ENCODE assay signal across 1 fruit fly cellular context in the genomic region with DNA sequence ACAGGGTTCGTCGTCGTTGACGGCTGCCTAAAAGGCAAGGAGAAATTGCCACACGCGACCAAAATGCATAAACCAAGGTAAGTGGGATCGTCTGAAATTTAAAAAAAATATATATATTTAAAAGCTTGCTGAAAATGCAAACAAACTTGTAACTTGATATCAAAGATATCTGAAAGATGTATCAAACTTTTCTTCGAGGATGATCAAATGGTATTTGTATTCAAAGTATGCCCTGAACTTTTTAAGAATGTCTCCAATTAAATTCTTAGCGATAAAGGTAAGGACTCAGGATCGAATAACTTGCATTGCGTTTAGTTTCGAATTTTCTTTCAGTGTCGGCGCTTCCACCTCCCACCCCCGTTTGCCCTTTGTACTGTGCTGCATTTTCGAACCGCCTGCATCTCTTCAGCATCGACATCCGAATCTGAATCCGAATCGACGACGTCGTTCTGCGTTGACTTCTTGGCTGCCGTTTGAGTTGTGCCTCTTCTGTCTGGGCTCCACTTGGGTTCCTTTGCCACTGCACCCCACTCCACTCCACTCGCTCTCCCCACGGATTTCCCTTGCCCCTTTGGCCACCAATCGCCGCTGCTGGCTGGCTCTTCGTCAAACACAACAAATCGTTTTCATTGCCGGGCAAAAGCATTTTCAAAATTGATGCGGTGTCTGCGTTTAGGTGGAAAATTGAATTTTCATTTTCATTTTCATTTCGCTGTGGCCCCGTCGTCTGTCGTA.
TF ChIP-seq lines count a peak whose summit lies in the region.

No protein-coding gene starts in this region.

TF ChIP-seq in whole organism, embryonic, 481 proteins besides CTCF, POLR2A, EP300 and RAD21 (continued from another document and continues in another):
- TF ChIP-seq CG31365 (tag; optimal IDR thresholded peaks at IDR 0.05; lab: Kevin White, UChicago) (no peak), CG17359 (tag; optimal IDR thresholded peaks at IDR 0.05; lab: Kevin White, UChicago) (peak; percentile 20), twi (tag; optimal IDR thresholded peaks at IDR 0.05; lab: Kevin White, UChicago) (peak; percentile 2), Kr (GFP tag; optimal IDR thresholded peaks at IDR 0.05; lab: Kevin White, UChicago) (no peak), CG12219 (GFP tag; optimal IDR thresholded peaks at IDR 0.05; lab: Kevin White, UChicago) (no peak), CG4617 (GFP tag; optimal IDR thresholded peaks at IDR 0.05; lab: Kevin White, UChicago; ENCODE audit: borderline replicate concordance) (no peak), Lhr (GFP tag; optimal IDR thresholded peaks at IDR 0.05; lab: Kevin White, UChicago) (no peak), CG10654 (GFP tag; optimal IDR thresholded peaks at IDR 0.05; lab: Kevin White, UChicago) (no peak), sug (tag; optimal IDR thresholded peaks at IDR 0.05; lab: Kevin White, UChicago) (no peak), insv (GFP tag; optimal IDR thresholded peaks at IDR 0.05; lab: Kevin White, UChicago) (no peak), CG1603 (tag; optimal IDR thresholded peaks at IDR 0.05; lab: Kevin White, UChicago) (peak; percentile 15), CG13775 (GFP tag; optimal IDR thresholded peaks at IDR 0.05; lab: Kevin White, UChicago) (peak; percentile 21), Hmr (GFP tag; optimal IDR thresholded peaks at IDR 0.05; lab: Kevin White, UChicago) (no peak), CG12299 (tag; optimal IDR thresholded peaks at IDR 0.05; lab: Kevin White, UChicago) (no peak), MTF-1 (GFP tag; optimal IDR thresholded peaks at IDR 0.05; lab: Kevin White, UChicago; ENCODE audit: borderline replicate concordance) (no peak), CG10209 (GFP tag; optimal IDR thresholded peaks at IDR 0.05; lab: Kevin White, UChicago) (peak; percentile 51), Hr51 (GFP tag; optimal IDR thresholded peaks at IDR 0.05; lab: Kevin White, UChicago) (no peak), Gug (GFP tag; IDR thresholded peaks at IDR 0.05; lab: Robert Waterston, UW) (no peak), Optix (GFP tag; IDR thresholded peaks at IDR 0.05; lab: Robert Waterston, UW) (0 out of 3 replicates have a peak, but pooled peaks have one; percentile 23), CG4404 (GFP tag; IDR thresholded peaks at IDR 0.05; lab: Robert Waterston, UW) (0 out of 2 replicates have a peak, but pooled peaks have one; percentile 25), CG11085 (GFP tag; IDR thresholded peaks at IDR 0.05; lab: Robert Waterston, UW) (no peak), hkb (optimal IDR thresholded peaks at IDR 0.05; lab: Kevin White, UChicago) (no peak), hkb (GFP tag; IDR thresholded peaks at IDR 0.05; lab: Robert Waterston, UW) (no peak), CG4328 (GFP tag; optimal IDR thresholded peaks at IDR 0.05; lab: Kevin White, UChicago) (peak; percentile 19), yki (optimal IDR thresholded peaks at IDR 0.05; lab: Kevin White, UChicago) (no peak), stc (GFP tag; IDR thresholded peaks at IDR 0.05; lab: Robert Waterston, UW) (no peak), CG15601 (tag; optimal IDR thresholded peaks at IDR 0.05; lab: Kevin White, UChicago) (peak; percentile 54), CG4820 (GFP tag; optimal IDR thresholded peaks at IDR 0.05; lab: Kevin White, UChicago) (peak; percentile 28), sim (GFP tag; IDR thresholded peaks at IDR 0.05; lab: Robert Waterston, UW) (no peak), CG12769 (tag; optimal IDR thresholded peaks at IDR 0.05; lab: Kevin White, UChicago) (no peak), pros (GFP tag; optimal IDR thresholded peaks at IDR 0.05; lab: Kevin White, UChicago) (no peak), CG17829 (tag; optimal IDR thresholded peaks at IDR 0.05; lab: Kevin White, UChicago) (peak; percentile 38), BEAF-32 (GFP tag; optimal IDR thresholded peaks at IDR 0.05; lab: Kevin White, UChicago) (no peak), vfl (GFP tag; optimal IDR thresholded peaks at IDR 0.05; lab: Kevin White, UChicago) (no peak), CG9727 (GFP tag; optimal IDR thresholded peaks at IDR 0.05; lab: Kevin White, UChicago) (peak; percentile 14), bbx (GFP tag; IDR thresholded peaks at IDR 0.05; lab: Robert Waterston, UW; ENCODE audit: partially characterized antibody) (no peak), Gsc (GFP tag; IDR thresholded peaks at IDR 0.05; lab: Robert Waterston, UW) (no peak), pb (GFP tag; optimal IDR thresholded peaks at IDR 0.05; lab: Kevin White, UChicago) (no peak), CG12391 (tag; optimal IDR thresholded peaks at IDR 0.05; lab: Kevin White, UChicago) (peak; percentile 55), sob (GFP tag; IDR thresholded peaks at IDR 0.05; lab: Robert Waterston, UW) (no peak), CG12155 (GFP tag; optimal IDR thresholded peaks at IDR 0.05; lab: Kevin White, UChicago) (no peak), Vsx1 (GFP tag; optimal IDR thresholded peaks at IDR 0.05; lab: Kevin White, UChicago) (no peak), CG16779 (GFP tag; IDR thresholded peaks at IDR 0.05; lab: Robert Waterston, UW) (no peak), NFAT (GFP tag; IDR thresholded peaks at IDR 0.05; lab: Robert Waterston, UW) (no peak), D19B (GFP tag; optimal IDR thresholded peaks at IDR 0.05; lab: Kevin White, UChicago) (no peak), al (GFP tag; IDR thresholded peaks at IDR 0.05; lab: Robert Waterston, UW) (no peak), CG31224 (GFP tag; IDR thresholded peaks at IDR 0.05; lab: Robert Waterston, UW) (no peak), ab (GFP tag; optimal IDR thresholded peaks at IDR 0.05; lab: Kevin White, UChicago) (no peak), mld (GFP tag; IDR thresholded peaks at IDR 0.05; lab: Robert Waterston, UW; ENCODE audit: partially characterized antibody) (no peak), hb (GFP tag; IDR thresholded peaks at IDR 0.05; lab: Robert Waterston, UW; ENCODE audit: partially characterized antibody) (no peak), ranshi (GFP tag; IDR thresholded peaks at IDR 0.05; lab: Robert Waterston, UW) (no peak), abd-A (tag; optimal IDR thresholded peaks at IDR 0.05; lab: Kevin White, UChicago) (no peak), pum (GFP tag; optimal IDR thresholded peaks at IDR 0.05; lab: Kevin White, UChicago) (no peak), Bgb (GFP tag; IDR thresholded peaks at IDR 0.05; lab: Robert Waterston, UW; ENCODE audit: partially characterized antibody) (no peak), sr (GFP tag; IDR thresholded peaks at IDR 0.05; lab: Robert Waterston, UW) (no peak), CG17361 (GFP tag; IDR thresholded peaks at IDR 0.05; lab: Robert Waterston, UW) (peak; percentile 57), lab (GFP tag; optimal IDR thresholded peaks at IDR 0.05; lab: Kevin White, UChicago) (peak; percentile 6), nerfin-2 (GFP tag; IDR thresholded peaks at IDR 0.05; lab: Robert Waterston, UW; ENCODE audit: partially characterized antibody) (no peak), PHDP (tag; optimal IDR thresholded peaks at IDR 0.05; lab: Kevin White, UChicago) (peak; percentile 39), CG6254 (GFP tag; optimal IDR thresholded peaks at IDR 0.05; lab: Kevin White, UChicago) (peak; percentile 32), Fer2 (tag; optimal IDR thresholded peaks at IDR 0.05; lab: Kevin White, UChicago) (no peak), CG2129 (GFP tag; IDR thresholded peaks at IDR 0.05; lab: Robert Waterston, UW; ENCODE audit: partially characterized antibody) (no peak), CG10366 (GFP tag; IDR thresholded peaks at IDR 0.05; lab: Robert Waterston, UW) (0 out of 2 replicates have a peak, but pooled peaks have one; percentile 9), CG2116 (GFP tag; optimal IDR thresholded peaks at IDR 0.05; lab: Kevin White, UChicago) (no peak), CG9876 (GFP tag; optimal IDR thresholded peaks at IDR 0.05; lab: Kevin White, UChicago) (no peak), p53 (GFP tag; optimal IDR thresholded peaks at IDR 0.05; lab: Kevin White, UChicago) (no peak), Ets65A (GFP tag; lab: Kevin White, UChicago) (peak; percentile 48), btn (GFP tag; optimal IDR thresholded peaks at IDR 0.05; lab: Kevin White, UChicago) (no peak), bsh (GFP tag; optimal IDR thresholded peaks at IDR 0.05; lab: Kevin White, UChicago) (peak in 1 of 2 experiments; percentile 76), CG17912 (GFP tag; optimal IDR thresholded peaks at IDR 0.05; lab: Kevin White, UChicago) (no peak), CG7745 (tag; optimal IDR thresholded peaks at IDR 0.05; lab: Kevin White, UChicago) (no peak), lola (GFP tag; optimal IDR thresholded peaks at IDR 0.05; lab: Kevin White, UChicago) (peak in 1 of 3 experiments; percentile 72), CG13424 (tag; optimal IDR thresholded peaks at IDR 0.05; lab: Kevin White, UChicago) (peak; percentile 26), CG9437 (GFP tag; optimal IDR thresholded peaks at IDR 0.05; lab: Kevin White, UChicago) (peak; percentile 25), bcd (GFP tag; optimal IDR thresholded peaks at IDR 0.05; lab: Kevin White, UChicago) (no peak), gcm (GFP tag; optimal IDR thresholded peaks at IDR 0.05; lab: Kevin White, UChicago) (peak; percentile 48), CG8924 (tag; optimal IDR thresholded peaks at IDR 0.05; lab: Kevin White, UChicago) (peak; percentile 11), Xrp1 (GFP tag; IDR thresholded peaks at IDR 0.05; lab: Robert Waterston, UW) (peak; percentile 45; the same call in 1 of the 2 replicates), sna (GFP tag; IDR thresholded peaks at IDR 0.05; lab: Robert Waterston, UW; ENCODE audit: partially characterized antibody) (no peak), CG1832 (GFP tag; optimal IDR thresholded peaks at IDR 0.05; lab: Kevin White, UChicago) (no peak), CoRest (tag; optimal IDR thresholded peaks at IDR 0.05; lab: Kevin White, UChicago) (peak; percentile 54), Antp (GFP tag; optimal IDR thresholded peaks at IDR 0.05; lab: Kevin White, UChicago) (no peak), CG18262 (tag; optimal IDR thresholded peaks at IDR 0.05; lab: Kevin White, UChicago) (peak; percentile 69), unpg (GFP tag; optimal IDR thresholded peaks at IDR 0.05; lab: Kevin White, UChicago) (peak; percentile 31), HHEX (GFP tag; optimal IDR thresholded peaks at IDR 0.05; lab: Kevin White, UChicago) (peak; percentile 3), fd96Cb (tag; optimal IDR thresholded peaks at IDR 0.05; lab: Kevin White, UChicago) (peak; percentile 56), ATbp (GFP tag; optimal IDR thresholded peaks at IDR 0.05; lab: Kevin White, UChicago) (peak; percentile 48), row (GFP tag; IDR thresholded peaks at IDR 0.05; lab: Robert Waterston, UW) (peak; percentile 37; the same call in 2 of the 3 replicates), Side (GFP tag; optimal IDR thresholded peaks at IDR 0.05; lab: Kevin White, UChicago) (no peak), nmo (GFP tag; optimal IDR thresholded peaks at IDR 0.05; lab: Kevin White, UChicago) (peak; percentile 71), crol (GFP tag; IDR thresholded peaks at IDR 0.05; lab: Robert Waterston, UW) (peak; percentile 69), grau (tag; optimal IDR thresholded peaks at IDR 0.05; lab: Kevin White, UChicago) (peak; percentile 47), CG7556 (GFP tag; optimal IDR thresholded peaks at IDR 0.05; lab: Kevin White, UChicago) (peak; percentile 45), CG30431 (GFP tag; optimal IDR thresholded peaks at IDR 0.05; lab: Kevin White, UChicago) (peak; percentile 14), CG11723 (GFP tag; optimal IDR thresholded peaks at IDR 0.05; lab: Kevin White, UChicago) (peak; percentile 7), dpn (GFP tag; optimal IDR thresholded peaks at IDR 0.05; lab: Kevin White, UChicago) (peak in 1 of 2 experiments; percentile 3), ato (GFP tag; IDR thresholded peaks at IDR 0.05; lab: Robert Waterston, UW; ENCODE audit: partially characterized antibody) (no peak), Hr78 (GFP tag; optimal IDR thresholded peaks at IDR 0.05; lab: Kevin White, UChicago) (peak in 1 of 2 experiments; percentile 37), repo (GFP tag; optimal IDR thresholded peaks at IDR 0.05; lab: Kevin White, UChicago) (no peak), CG5245 (GFP tag; optimal IDR thresholded peaks at IDR 0.05; lab: Kevin White, UChicago) (no peak), CG33557 (GFP tag; optimal IDR thresholded peaks at IDR 0.05; lab: Kevin White, UChicago) (peak; percentile 56), Sox102F (GFP tag; optimal IDR thresholded peaks at IDR 0.05; lab: Kevin White, UChicago) (peak; percentile 37), CG31441 (GFP tag; IDR thresholded peaks at IDR 0.05; lab: Robert Waterston, UW) (peak; percentile 54; the same call in 1 of the 2 replicates), CG11695 (GFP tag; IDR thresholded peaks at IDR 0.05; lab: Robert Waterston, UW) (no peak), Dbx (GFP tag; IDR thresholded peaks at IDR 0.05; lab: Robert Waterston, UW) (no peak), Lim3 (GFP tag; IDR thresholded peaks at IDR 0.05; lab: Robert Waterston, UW) (no peak), Chrac-16 (GFP tag; optimal IDR thresholded peaks at IDR 0.05; lab: Kevin White, UChicago) (no peak), CG30403 (GFP tag; optimal IDR thresholded peaks at IDR 0.05; lab: Kevin White, UChicago) (peak; percentile 25), gro (GFP tag; optimal IDR thresholded peaks at IDR 0.05; lab: Kevin White, UChicago) (no peak), phol (tag; optimal IDR thresholded peaks at IDR 0.05; lab: Kevin White, UChicago) (peak; percentile 74), CG10274 (GFP tag; optimal IDR thresholded peaks at IDR 0.05; lab: Kevin White, UChicago) (no peak), Pdp1 (GFP tag; optimal IDR thresholded peaks at IDR 0.05; lab: Kevin White, UChicago) (no peak), ttk (GFP tag; IDR thresholded peaks at IDR 0.05; lab: Robert Waterston, UW) (no peak), Oaz (GFP tag; IDR thresholded peaks at IDR 0.05; lab: Robert Waterston, UW) (no peak), CG4424 (GFP tag; optimal IDR thresholded peaks at IDR 0.05; lab: Kevin White, UChicago) (peak; percentile 36), Mrtf (GFP tag; IDR thresholded peaks at IDR 0.05; lab: Robert Waterston, UW) (no peak), rib (GFP tag; IDR thresholded peaks at IDR 0.05; lab: Robert Waterston, UW) (no peak), CG1602 (GFP tag; optimal IDR thresholded peaks at IDR 0.05; lab: Kevin White, UChicago) (peak; percentile 11), tio (GFP tag; optimal IDR thresholded peaks at IDR 0.05; lab: Kevin White, UChicago) (peak; percentile 5), CG2199 (GFP tag; IDR thresholded peaks at IDR 0.05; lab: Robert Waterston, UW) (peak; percentile 72; the same call in 2 of the 3 replicates), CG3407 (GFP tag; optimal IDR thresholded peaks at IDR 0.05; lab: Kevin White, UChicago) (peak; percentile 15), caup (GFP tag; optimal IDR thresholded peaks at IDR 0.05; lab: Kevin White, UChicago; ENCODE audit: severe bottlenecking) (no peak), HLH4C (GFP tag; IDR thresholded peaks at IDR 0.05; lab: Robert Waterston, UW; ENCODE audit: partially characterized antibody) (no peak), danr (GFP tag; IDR thresholded peaks at IDR 0.05; lab: Robert Waterston, UW) (no peak)
